Worm (Caenorhabditis elegans): ENCODE data around the gene air-1.

Gene air-1

DNA sequence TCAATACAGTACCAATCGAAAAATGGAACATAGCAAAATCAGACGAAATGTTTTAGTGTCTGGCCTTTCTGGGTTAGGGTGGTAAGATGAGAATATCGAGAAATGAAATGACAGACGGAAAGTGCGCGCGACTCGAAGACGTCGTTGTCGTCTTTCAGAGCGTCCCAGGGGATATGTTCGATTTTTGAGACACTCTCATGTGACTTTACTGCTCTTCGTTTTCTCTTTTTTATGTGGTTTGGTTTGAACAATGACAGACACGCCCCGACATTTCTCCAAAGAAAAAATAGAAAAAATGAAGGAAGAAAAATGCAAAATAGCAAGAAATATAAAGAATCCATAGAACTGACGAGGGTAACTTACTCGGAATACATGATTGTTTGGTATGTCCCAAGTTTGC, 10.8 kb upstream of the air-1 start:
- TF ChIP-seq unc-62 (GFP tag; optimal IDR thresholded peaks at IDR 0.05): no peak

DNA sequence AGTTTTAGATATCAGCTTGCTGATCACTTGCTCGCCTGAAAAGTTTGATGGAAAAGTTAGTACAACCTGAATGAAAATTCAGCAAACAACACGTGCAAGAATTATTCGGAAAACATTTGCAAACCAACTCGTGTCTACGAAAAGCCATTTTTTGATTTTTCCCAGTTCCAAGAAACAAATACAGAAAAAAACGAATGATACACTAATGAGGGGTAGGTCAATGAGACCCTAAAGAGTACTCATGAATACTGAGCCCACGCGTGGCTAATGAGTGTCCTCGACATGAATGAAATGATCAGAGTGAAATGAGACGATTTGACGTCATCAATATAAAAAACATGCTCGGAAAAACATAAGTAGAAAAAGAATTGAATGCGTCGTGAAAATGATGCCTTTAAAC, 9.3 kb upstream of the air-1 start:
- TF ChIP-seq unc-62 (GFP tag; optimal IDR thresholded peaks at IDR 0.05): no peak

DNA sequence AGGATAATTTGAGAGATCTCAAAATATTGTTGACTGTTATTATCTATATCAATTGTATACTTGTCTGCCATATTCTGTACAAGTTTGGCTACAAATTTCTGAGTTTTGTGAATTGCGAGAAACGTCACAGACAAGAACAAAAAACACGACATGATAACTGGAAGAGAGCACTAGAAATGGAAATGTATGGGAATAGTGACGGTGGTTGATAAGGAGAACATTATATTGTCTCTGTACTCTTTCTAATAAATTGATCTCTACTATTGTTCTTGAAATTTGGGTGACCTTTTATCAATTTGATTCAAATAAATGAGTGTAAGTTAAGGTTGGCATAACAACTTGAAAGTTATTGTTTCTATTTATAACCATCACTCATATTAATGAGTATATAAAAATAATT, 8.5 kb upstream of the air-1 start:
- TF ChIP-seq unc-62 (GFP tag; optimal IDR thresholded peaks at IDR 0.05): no peak

DNA sequence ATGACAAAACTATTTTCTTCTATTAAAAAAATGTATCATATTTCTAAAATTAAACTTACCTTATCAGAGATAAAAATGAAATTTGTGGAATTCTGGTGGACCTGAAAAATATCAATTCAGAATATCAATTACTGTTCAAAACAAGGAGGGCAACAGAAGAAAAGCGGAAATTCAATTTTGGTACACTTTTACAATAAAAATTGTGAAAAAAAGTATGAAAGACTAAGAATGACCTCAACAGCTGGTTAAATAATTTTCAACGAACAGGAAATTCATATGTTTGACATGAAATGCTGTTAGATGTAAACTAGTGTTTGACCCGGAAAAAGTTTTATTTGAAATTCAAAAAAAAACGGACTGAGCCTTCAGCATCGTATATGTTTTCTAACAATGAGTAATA, 7.4 kb upstream of the air-1 start, which contains the start of gene K07C11.7:
TSS of gene K07C11.7 (minus strand) at position 101 of the 400 bp plus-strand sequence.
- no peak for TF ChIP-seq unc-62 (GFP tag; optimal IDR thresholded peaks at IDR 0.05)

DNA sequence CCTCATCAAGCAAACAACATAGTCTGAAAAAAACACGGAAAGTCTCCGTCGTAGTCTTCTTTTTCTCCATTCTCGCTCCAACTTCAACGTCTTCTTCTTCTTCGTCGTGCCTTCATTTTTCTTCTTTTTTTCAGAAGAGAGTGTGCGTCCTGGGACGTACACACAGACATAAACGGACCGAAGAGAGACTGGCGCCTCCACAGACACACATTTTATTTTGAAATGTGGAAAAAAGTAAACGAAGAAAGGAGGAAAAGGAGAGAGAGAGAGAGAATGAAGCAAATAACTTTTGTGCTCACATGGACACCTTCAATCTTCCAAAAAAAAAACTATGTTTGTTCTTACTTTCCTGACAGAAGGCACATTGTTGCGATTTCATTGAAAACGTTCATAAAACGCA, 6.1 kb upstream of the air-1 start:
- no peak for TF ChIP-seq unc-62 (GFP tag; optimal IDR thresholded peaks at IDR 0.05)

DNA sequence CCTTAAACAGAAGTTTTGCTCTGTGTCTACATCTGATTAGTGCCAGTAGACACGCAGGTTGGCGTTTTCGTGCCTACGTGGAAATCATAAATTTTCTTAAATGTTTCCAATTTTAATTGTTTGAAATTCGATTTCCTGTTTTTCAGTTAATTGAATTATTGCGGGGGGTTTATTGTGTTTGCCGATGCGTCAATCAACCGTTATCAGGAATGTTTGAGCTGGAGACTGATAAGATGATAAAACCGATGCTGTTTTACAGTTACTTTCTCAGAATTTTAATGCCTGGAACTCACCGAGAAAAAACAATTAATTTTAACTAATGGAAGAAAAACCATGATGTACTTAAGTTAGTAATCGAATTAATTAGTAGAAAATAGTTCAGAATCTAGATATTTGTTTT, 4.2 kb upstream of the air-1 start:
- no peak for TF ChIP-seq unc-62 (GFP tag; optimal IDR thresholded peaks at IDR 0.05)

DNA sequence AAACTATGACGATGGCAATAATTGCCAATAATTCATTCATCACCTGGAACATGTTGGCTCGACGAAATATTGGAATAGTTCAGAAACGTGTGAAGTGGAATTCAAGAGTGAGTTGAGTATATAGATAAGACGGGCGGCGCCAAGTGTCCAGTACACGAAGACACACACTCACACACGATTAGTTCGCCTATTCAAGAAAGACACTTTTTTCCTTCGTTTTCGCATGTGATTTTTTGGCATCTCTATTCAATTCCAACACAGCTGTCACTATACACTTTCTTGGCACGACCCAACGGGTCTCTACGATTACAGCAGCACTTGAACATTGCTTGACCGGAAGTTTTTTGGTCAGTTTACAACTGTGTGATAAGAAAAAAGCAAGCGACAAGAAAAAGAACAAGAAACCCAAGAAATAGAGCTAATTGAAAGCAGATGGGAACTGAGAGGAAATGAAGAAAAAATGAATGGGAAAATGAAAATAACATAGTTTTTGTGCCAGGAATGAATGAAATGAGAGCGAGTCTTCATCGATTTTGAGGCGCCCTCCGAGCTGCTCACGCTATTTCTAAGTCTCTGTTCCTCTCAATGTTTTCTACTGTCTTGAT, 3.5 kb upstream of the air-1 start, which contains the start of gene K07C11.8:
TSS of gene K07C11.8 (minus strand) at position 224 of the 605 bp plus-strand sequence.
- no peak for TF ChIP-seq unc-62 (GFP tag; optimal IDR thresholded peaks at IDR 0.05)

DNA sequence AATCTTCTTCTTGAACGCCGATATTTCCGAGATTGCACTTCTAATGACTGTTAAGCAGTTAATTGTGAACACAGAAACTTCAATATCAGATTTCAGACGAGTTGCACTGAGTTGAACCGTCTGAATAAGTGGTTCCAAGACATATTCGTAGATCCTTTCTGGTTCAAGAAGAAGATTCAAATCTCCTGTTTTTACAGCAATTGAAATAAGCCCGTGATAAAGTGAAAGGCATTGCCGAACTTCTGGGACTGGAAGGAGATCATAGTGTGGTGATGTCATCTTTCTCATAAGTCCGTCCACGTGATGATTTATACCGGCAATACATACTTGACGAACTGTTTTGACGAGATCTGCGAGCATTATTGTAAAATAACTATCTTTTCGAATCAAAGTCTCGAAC, 1.7 kb upstream of the air-1 start:
- TF ChIP-seq unc-62 (GFP tag; optimal IDR thresholded peaks at IDR 0.05): no peak

DNA sequence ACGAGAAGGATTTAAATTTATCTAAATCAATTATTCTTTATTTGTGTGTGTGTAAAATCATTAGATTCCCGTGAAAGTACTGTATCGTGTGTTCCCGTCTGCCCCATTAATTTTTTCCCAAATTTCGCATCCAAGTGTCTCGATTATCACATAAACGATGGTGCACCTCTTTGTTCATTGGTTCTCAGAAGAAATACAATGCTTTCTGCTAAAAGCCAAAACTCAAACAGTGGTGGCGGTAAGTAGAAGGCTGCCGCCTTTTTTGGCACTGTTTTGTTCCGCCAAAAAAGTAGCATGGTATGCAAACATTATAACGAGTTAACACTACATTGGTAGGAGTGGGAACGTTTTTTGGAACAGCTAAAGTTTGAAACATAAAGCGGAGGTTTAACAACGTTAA, 2.1 kb downstream of the air-1 start:
- TF ChIP-seq unc-62 (GFP tag; optimal IDR thresholded peaks at IDR 0.05): no peak

DNA sequence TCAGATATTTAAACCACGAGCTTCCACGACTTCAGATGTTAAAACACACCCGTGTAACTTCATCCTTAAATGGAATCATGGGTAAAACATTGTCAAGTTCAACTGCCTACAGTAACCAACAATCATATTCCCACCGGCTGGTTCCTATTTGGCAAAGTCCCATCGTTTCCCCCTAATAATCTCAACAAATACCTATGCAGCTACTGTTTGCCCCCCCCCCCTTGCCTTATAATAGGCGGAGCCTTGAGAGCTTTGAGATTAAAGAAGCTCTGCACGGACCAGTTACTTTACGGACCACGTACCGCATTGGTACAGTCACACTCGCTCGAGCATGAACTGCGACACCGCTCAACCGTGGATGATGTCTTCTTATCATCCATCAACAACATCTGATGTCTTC, 3.3 kb downstream of the air-1 start, which contains the start of gene pax-1:
TSS of gene pax-1 (plus strand) at position 301 of the 400 bp plus-strand sequence.
- TF ChIP-seq unc-62 (GFP tag; optimal IDR thresholded peaks at IDR 0.05): no peak

DNA sequence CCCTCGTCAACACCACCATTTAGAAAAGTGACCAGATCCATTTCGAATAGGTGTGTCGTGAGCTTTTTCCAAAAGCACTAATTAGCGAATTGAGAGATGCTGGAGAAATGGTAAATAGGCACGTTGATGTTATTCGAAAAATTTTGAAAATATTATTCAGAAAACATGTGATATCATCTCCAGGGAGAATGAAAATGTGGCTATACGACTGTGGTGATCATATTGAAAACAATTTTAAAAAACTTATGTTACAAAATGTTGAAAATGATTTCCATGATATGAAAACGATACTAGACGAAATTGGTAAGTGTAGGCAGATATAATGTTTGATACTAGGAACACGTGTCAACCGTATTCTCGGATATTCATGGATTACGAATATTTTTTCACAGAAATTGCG, 5.5 kb downstream of the air-1 start, which contains the start of gene K07C11.10:
TSS of gene K07C11.10 (minus strand) at position 101 of the 400 bp plus-strand sequence.
- TF ChIP-seq unc-62 (GFP tag; optimal IDR thresholded peaks at IDR 0.05): no peak

DNA sequence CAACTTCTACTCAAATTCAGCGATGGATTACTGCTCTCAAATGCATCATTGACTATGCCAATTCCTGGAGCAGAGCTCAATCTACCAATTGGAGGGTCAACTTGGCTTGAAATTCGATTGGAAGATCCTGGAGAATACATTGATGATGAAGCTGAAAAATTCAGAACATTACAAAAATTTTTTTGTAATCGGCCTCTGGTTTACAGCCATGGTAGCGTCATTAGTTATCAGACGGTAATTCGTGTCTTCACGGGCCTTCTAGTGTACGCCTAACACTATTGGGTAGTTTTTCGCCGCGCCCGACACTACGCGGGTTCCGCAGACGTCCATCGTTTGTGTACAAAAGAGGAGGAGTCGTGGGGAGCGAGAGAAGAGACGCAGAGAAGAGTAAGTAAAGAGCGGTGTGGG, 7.4 kb downstream of the air-1 start:
- TF ChIP-seq unc-62 (GFP tag; optimal IDR thresholded peaks at IDR 0.05): no peak

DNA sequence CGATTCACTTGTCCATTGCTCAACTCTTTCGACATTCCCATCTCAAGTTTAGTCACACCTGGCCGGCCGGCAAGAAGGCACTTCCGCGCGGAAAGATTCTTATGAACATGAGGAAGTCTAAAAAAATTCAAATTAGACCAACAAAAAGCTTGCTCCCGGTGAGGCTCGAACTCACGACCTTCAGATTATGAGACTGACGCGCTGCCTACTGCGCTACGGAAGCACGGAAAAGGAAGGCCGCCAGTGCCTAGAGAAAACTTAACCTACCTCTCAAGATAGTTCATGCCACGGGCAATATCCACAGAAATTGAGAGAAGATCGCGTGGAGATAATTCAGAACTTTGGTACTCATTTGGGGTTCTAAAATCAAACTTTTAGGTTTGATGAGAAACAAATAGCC, 8.8 kb downstream of the air-1 start:
- no peak for TF ChIP-seq unc-62 (GFP tag; optimal IDR thresholded peaks at IDR 0.05)

DNA sequence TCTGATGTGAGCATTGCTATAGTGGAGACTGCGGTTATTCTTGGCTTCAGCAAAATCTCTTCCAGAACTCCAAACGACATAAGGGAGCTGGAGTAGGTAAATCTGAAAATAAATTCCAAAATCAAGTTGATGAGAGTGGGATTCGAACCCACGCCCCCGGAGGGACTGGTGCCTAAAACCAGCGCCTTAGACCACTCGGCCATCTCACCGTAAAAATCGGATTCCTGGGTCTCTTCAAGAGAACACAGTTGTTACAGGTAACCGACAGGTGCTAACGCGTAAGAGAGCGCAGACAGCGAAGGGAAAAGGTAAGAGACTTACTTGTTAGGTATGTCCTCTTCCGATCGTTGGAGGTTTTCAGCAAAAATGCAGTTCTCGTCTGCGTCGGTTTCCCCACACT, 14.0 kb downstream of the air-1 start:
- TF ChIP-seq unc-62 (GFP tag; optimal IDR thresholded peaks at IDR 0.05): no peak

DNA sequence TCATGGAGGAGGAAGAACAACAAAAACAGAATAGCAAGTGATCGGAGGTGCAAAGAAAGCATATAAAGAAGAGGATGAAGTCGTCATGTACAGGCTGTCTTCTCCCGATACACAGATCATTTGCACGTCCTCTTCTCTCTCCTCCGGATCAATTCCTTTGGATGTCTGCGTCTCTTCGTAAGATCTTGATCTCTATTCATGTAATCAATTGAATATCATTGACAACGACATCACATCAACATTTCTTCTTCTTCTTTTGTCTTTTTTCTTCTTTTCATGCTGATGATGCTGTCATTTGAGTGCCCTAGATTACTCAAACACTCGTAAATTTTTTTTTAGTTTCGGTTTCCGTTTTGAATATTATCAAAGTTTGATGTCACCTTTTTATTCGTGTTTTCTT, 17.0 kb downstream of the air-1 start, which contains the start of gene rol-3:
TSS of gene rol-3 (minus strand) at position 120 of the 400 bp plus-strand sequence.
- TF ChIP-seq unc-62 (GFP tag; optimal IDR thresholded peaks at IDR 0.05): no peak

DNA sequence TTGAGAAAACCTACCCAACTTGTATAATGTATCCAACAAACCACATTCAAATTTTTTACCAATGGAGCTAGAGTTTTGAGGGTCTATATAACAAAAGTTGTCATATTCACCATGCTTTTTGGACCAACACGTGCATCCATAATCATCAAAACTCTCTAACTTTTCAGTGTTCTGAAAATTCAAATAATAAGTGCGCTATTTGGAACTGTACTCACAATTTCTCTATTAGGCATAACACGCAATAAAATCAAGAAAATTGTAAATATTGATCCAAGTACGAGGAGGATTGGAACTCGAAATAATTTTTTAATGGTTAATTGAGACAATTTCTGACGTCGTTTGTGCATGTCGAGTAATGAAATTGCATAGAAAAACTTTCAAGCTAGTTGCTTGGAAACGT, 18.6 kb downstream of the air-1 start, which contains the start of gene C16D9.3:
TSS of gene C16D9.3 (minus strand) at position 101 of the 400 bp plus-strand sequence.
- no peak for TF ChIP-seq unc-62 (GFP tag; optimal IDR thresholded peaks at IDR 0.05)

DNA sequence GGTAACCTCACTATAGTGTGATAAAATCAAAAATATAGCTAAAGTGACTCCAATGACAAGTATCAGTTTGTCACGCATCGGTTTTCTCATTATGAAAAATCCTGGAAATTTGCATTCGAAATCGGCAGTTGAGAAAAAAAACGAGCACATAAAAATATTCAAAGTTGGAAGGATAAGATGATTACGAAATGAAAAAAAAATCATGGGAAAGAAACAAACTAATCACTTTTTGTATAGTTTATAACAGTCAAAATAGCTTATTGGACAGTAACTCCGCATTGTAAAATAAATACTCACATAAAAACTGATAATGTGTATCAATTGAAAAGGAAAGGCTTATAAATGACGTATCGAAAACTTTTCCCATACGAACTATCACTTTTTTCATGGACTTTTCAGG, 21.5 kb downstream of the air-1 start, which contains the start of gene C16D9.4:
TSS of gene C16D9.4 (minus strand) at position 101 of the 400 bp plus-strand sequence.
- no peak for TF ChIP-seq unc-62 (GFP tag; optimal IDR thresholded peaks at IDR 0.05)

DNA sequence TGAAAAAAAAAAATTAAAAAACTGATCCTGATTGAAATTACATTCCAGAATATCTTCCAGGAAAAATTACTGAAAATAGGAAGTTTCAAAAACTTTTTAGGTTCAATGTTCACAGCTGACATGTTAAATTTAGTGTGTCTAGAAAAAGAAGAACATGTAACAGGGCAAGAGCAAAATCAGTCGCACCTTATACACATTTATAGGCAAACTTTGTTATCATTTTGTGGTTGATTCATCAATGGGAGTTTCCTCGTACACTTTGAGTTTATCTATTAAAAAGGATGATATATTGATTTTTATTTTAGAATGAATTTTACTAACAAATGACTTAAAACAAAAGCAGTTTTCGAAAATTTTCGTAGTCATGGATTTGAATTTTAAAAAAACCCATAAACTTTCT, 21.9 kb downstream of the air-1 start:
- TF ChIP-seq unc-62 (GFP tag; optimal IDR thresholded peaks at IDR 0.05): no peak

Measured in whole organism, dauer.